Worm (Caenorhabditis elegans) whole organism, young adult: ENCODE measurements around the gene lpin-1.

Experiments used
- B0336.3 ChIP-seq: fragments of 200-800 bp; sonication (Bioruptor generic); IDR thresholded peaks from 2 replicates; pipeline ENCODE4 v1.3.6; 2022; ENCODE audit warnings: missing genetic modification characterization, missing compliant biosample characterization
- D2030.7 ChIP-seq: fragments of 200-800 bp; sonication (Bioruptor generic); IDR thresholded peaks from 2 replicates; pipeline ENCODE4 v1.3.6; 2022; ENCODE audit warnings: missing genetic modification reagents, missing genetic modification characterization, missing compliant biosample characterization
- F23B12.7 ChIP-seq: sonication (generic microtip); optimal IDR thresholded peaks from 2 replicates; lab custom pipeline; 2017; ENCODE audit warnings: missing genetic modification characterization, mild to moderate bottlenecking, missing compliant biosample characterization, antibody characterized with exemption, moderate library complexity; ENCODE audit not compliant: insufficient read depth
- F33H1.4 ChIP-seq: fragments of 200-800 bp; sonication (Bioruptor generic); IDR thresholded peaks from 2 replicates; pipeline ENCODE4 v1.3.6; 2022; ENCODE audit warnings: missing genetic modification reagents, missing genetic modification characterization, missing compliant biosample characterization
- F37B4.10 ChIP-seq: fragments of 200-800 bp; sonication (Bioruptor generic); IDR thresholded peaks from 2 replicates; pipeline ENCODE4 v1.3.6; 2022; ENCODE audit warnings: missing genetic modification characterization, missing compliant biosample characterization
- F49E8.2 ChIP-seq: sonication (generic microtip); optimal IDR thresholded peaks from 3 replicates; lab custom pipeline; 2017; ENCODE audit warnings: missing genetic modification characterization, mild to moderate bottlenecking, missing compliant biosample characterization, antibody characterized with exemption, moderate library complexity; ENCODE audit not compliant: insufficient read depth
- F57C9.4 ChIP-seq: sonication (generic microtip); optimal IDR thresholded peaks from 2 replicates; lab custom pipeline; 2017; ENCODE audit warnings: mild to moderate bottlenecking, missing genetic modification characterization, missing compliant biosample characterization
- T07F8.4 ChIP-seq: sonication (generic microtip); optimal IDR thresholded peaks from 2 replicates; lab custom pipeline; 2016; ENCODE audit warnings: mild to moderate bottlenecking, missing genetic modification characterization, moderate library complexity, missing compliant biosample characterization
- Y53F4B.3 ChIP-seq: fragments of 200-800 bp; sonication (Bioruptor generic); IDR thresholded peaks from 2 replicates; pipeline ENCODE4 v1.3.6; 2022; ENCODE audit warnings: missing genetic modification reagents, missing genetic modification characterization, missing compliant biosample characterization
- Y53G8AR.9 ChIP-seq: fragments of 200-800 bp; sonication (Bioruptor generic); conservative IDR thresholded peaks from 2 replicates; pipeline ENCODE4 v1.3.6; 2022; ENCODE audit warnings: missing genetic modification reagents, missing genetic modification characterization, missing compliant biosample characterization
- Y79H2A.3 ChIP-seq: fragments of 200-800 bp; sonication (Bioruptor generic); conservative IDR thresholded peaks from 2 replicates; pipeline ENCODE4 v1.3.6; 2022; ENCODE audit warnings: missing genetic modification reagents, missing genetic modification characterization, missing compliant biosample characterization
- akir-1 ChIP-seq: fragments of 200-800 bp; sonication (Bioruptor generic); optimal IDR thresholded peaks from 2 replicates; lab custom pipeline; 2018; ENCODE audit warnings: mild to moderate bottlenecking, missing genetic modification characterization, moderate library complexity, missing compliant biosample characterization
- attf-5 ChIP-seq: fragments of 200-800 bp; sonication (Bioruptor generic); optimal IDR thresholded peaks from 2 replicates; lab custom pipeline; 2018; ENCODE audit warnings: mild to moderate bottlenecking, missing genetic modification characterization, missing compliant biosample characterization
- attf-6 ChIP-seq: fragments of 200-800 bp; sonication (Bioruptor generic); IDR thresholded peaks from 2 replicates; pipeline ENCODE4 v1.3.6; 2022; ENCODE audit warnings: missing genetic modification reagents, missing genetic modification characterization, missing compliant biosample characterization
- bed-2 ChIP-seq: fragments of 200-800 bp; sonication (Bioruptor generic); IDR thresholded peaks from 2 replicates; pipeline ENCODE4 v1.3.6; 2022; ENCODE audit warnings: missing genetic modification reagents, missing genetic modification characterization, missing compliant biosample characterization
- ceh-27 ChIP-seq: fragments of 200-800 bp; sonication (Bioruptor generic); optimal IDR thresholded peaks from 2 replicates; lab custom pipeline; 2018; ENCODE audit warnings: mild to moderate bottlenecking, missing genetic modification characterization, moderate library complexity, missing compliant biosample characterization
- ceh-40 ChIP-seq: fragments of 200-800 bp; sonication (Bioruptor generic); IDR thresholded peaks from 2 replicates; pipeline ENCODE4 v1.3.6; 2022; ENCODE audit warnings: missing genetic modification characterization, missing compliant biosample characterization
- ceh-58 ChIP-seq: fragments of 200-800 bp; sonication (Bioruptor generic); IDR thresholded peaks from 2 replicates; pipeline ENCODE4 v1.3.6; 2022; ENCODE audit warnings: missing genetic modification characterization, missing compliant biosample characterization
- ceh-91 ChIP-seq: fragments of 200-800 bp; sonication (Bioruptor generic); IDR thresholded peaks from 2 replicates; pipeline ENCODE4 v1.3.6; 2022; ENCODE audit warnings: missing genetic modification reagents, missing genetic modification characterization, missing compliant biosample characterization
- egl-18 ChIP-seq: fragments of 200-800 bp; sonication (Bioruptor generic); IDR thresholded peaks from 2 replicates; pipeline ENCODE4 v1.3.6; 2022; ENCODE audit warnings: missing genetic modification reagents, missing genetic modification characterization, missing compliant biosample characterization
- ekl-4 ChIP-seq: fragments of 200-800 bp; sonication (Bioruptor generic); IDR thresholded peaks from 2 replicates; pipeline ENCODE4 v1.3.6; 2022; ENCODE audit warnings: missing genetic modification reagents, missing genetic modification characterization, missing compliant biosample characterization
- him-1 ChIP-seq: sonication (generic microtip); optimal IDR thresholded peaks from 2 replicates; lab custom pipeline; 2016; ENCODE audit warnings: missing genotype, missing genetic modification reagents, missing genetic modification characterization, missing compliant biosample characterization
- hmg-20 ChIP-seq: fragments of 200-800 bp; sonication (Bioruptor generic); IDR thresholded peaks from 2 replicates; pipeline ENCODE4 v1.3.6; 2022; ENCODE audit warnings: missing genetic modification reagents, missing genetic modification characterization, missing compliant biosample characterization
- hrde-1 ChIP-seq: sonication (generic microtip); optimal IDR thresholded peaks from 2 replicates; lab custom pipeline; 2016; ENCODE audit warnings: missing genetic modification characterization, mild to moderate bottlenecking, missing compliant biosample characterization, moderate library complexity, missing genotype, missing genetic modification reagents, borderline replicate concordance
- hsf-1 ChIP-seq: fragments of 200-800 bp; sonication (Bioruptor generic); IDR thresholded peaks from 2 replicates; pipeline ENCODE4 v1.3.6; 2022; ENCODE audit warnings: missing genetic modification reagents, missing genetic modification characterization, missing compliant biosample characterization
- lin-35 ChIP-seq, 3 experiments: fragments of 150-350 bp in 2 of 3; sonication (generic microtip) in 1 of 3; optimal IDR thresholded peaks; 2 replicates each; lab custom pipeline; 2014 to 2018; ENCODE audit warnings: missing biosample characterization in 3 of 3, missing genetic modification characterization in 3 of 3, missing genetic modification reagents in 3 of 3
- lin-54 ChIP-seq: fragments of 200-800 bp; sonication (Bioruptor generic); optimal IDR thresholded peaks from 2 replicates; lab custom pipeline; 2018; ENCODE audit warnings: mild to moderate bottlenecking, missing genetic modification characterization, missing compliant biosample characterization
- lir-1 ChIP-seq: fragments of 200-800 bp; sonication (Bioruptor generic); conservative IDR thresholded peaks from 2 replicates; pipeline ENCODE4 v1.3.6; 2022; ENCODE audit warnings: missing genetic modification reagents, missing genetic modification characterization, missing compliant biosample characterization
- mcd-1 ChIP-seq: fragments of 200-800 bp; sonication (Bioruptor generic); IDR thresholded peaks from 2 replicates; pipeline ENCODE4 v1.3.6; 2022; ENCODE audit warnings: missing genetic modification reagents, missing genetic modification characterization, missing compliant biosample characterization
- mel-28 ChIP-seq: sonication (generic microtip); optimal IDR thresholded peaks from 2 replicates; lab custom pipeline; 2016; ENCODE audit warnings: borderline replicate concordance, mild to moderate bottlenecking, missing genetic modification characterization, missing compliant biosample characterization
- mes-4 ChIP-seq: sonication (generic microtip); optimal IDR thresholded peaks from 2 replicates; lab custom pipeline; 2016; ENCODE audit warnings: missing genotype, missing genetic modification characterization, missing compliant biosample characterization
- nhr-179 ChIP-seq: sonication (generic microtip); optimal IDR thresholded peaks from 2 replicates; lab custom pipeline; 2016; ENCODE audit warnings: mild to moderate bottlenecking, missing genetic modification characterization, missing compliant biosample characterization
- pha-4 ChIP-seq: fragments of 150-350 bp; sonication (generic microtip); optimal IDR thresholded peaks from 2 replicates; lab custom pipeline; 2014; ENCODE audit warnings: missing biosample characterization, missing genetic modification reagents, missing genetic modification characterization
- repo-1 ChIP-seq: sonication (generic microtip); optimal IDR thresholded peaks from 2 replicates; lab custom pipeline; 2017; ENCODE audit warnings: mild to moderate bottlenecking, missing genetic modification characterization, missing compliant biosample characterization
- snpc-3.4 ChIP-seq: sonication (generic microtip); optimal IDR thresholded peaks from 2 replicates; lab custom pipeline; 2017; ENCODE audit warnings: missing genetic modification characterization, mild to moderate bottlenecking, missing compliant biosample characterization, antibody characterized with exemption, moderate library complexity, missing genotype, missing genetic modification reagents
- unc-130 ChIP-seq: sonication (generic microtip); optimal IDR thresholded peaks from 2 replicates; lab custom pipeline; 2016; ENCODE audit warnings: missing genetic modification reagents, missing genetic modification characterization, missing compliant biosample characterization
- xnd-1 ChIP-seq: sonication (generic microtip); optimal IDR thresholded peaks from 2 replicates; lab custom pipeline; 2016; ENCODE audit warnings: missing genotype, missing genetic modification reagents, missing genetic modification characterization, missing compliant biosample characterization
- zfh-2 ChIP-seq: fragments of 200-800 bp; sonication (Bioruptor generic); conservative IDR thresholded peaks from 2 replicates; pipeline ENCODE4 v1.3.6; 2022; ENCODE audit warnings: missing genetic modification reagents, missing genetic modification characterization, missing compliant biosample characterization
- zim-3 ChIP-seq: sonication (generic microtip); optimal IDR thresholded peaks from 2 replicates; lab custom pipeline; 2017; ENCODE audit warnings: mild to moderate bottlenecking, missing genetic modification characterization, moderate library complexity, missing compliant biosample characterization
- ztf-18 ChIP-seq: sonication (generic microtip); optimal IDR thresholded peaks from 2 replicates; lab custom pipeline; 2016; ENCODE audit warnings: missing genotype, mild to moderate bottlenecking, missing genetic modification characterization, missing compliant biosample characterization
- ztf-25 ChIP-seq: fragments of 200-800 bp; sonication (Bioruptor generic); IDR thresholded peaks from 2 replicates; pipeline ENCODE4 v1.3.6; 2022; ENCODE audit warnings: missing genetic modification reagents, missing genetic modification characterization, missing compliant biosample characterization

The lpin-1 gene

ce11 chrV:13687504-13687903 lies 33.6 kb upstream of the lpin-1 start:
- no peak for TF ChIP-seq akir-1
- TF ChIP-seq, all 124 proteins: peak for 0

DNA sequence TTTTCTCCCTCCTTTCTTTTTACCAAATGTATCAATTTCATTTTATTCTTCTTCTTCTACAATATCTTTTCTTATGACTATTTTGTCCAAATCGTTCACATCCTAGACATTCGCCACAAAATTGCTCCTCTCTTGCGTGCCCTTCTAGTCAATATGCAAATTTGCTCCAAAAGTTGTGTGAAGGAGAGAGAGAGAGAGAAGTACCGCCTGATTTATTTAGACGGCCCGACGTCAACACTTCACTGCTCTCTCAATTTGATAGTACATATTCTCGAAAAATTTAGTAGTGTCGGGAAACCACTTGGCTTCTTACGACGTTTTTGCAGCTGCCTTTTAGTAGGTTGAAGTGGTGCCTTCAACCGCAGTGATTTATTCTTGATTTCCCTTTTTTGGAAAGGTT lies 32.6 kb upstream of the lpin-1 start:
- TF ChIP-seq T07F8.4 (tag; lab: Kevin White, UChicago) (no peak), ceh-27 (GFP tag; lab: Kevin White, UChicago) (peak; percentile 32)

- TF ChIP-seq unc-130 (GFP tag; lab: Kevin White, UChicago) (no peak), F57C9.4 (tag; lab: Kevin White, UChicago) (no peak), bed-2 (GFP tag; lab: Robert Waterston, UW) (no peak), Y53F4B.3 (GFP tag; lab: Robert Waterston, UW) (no peak), ceh-40 (GFP tag; lab: Robert Waterston, UW) (no peak), hmg-20 (GFP tag; lab: Robert Waterston, UW) (no peak), zfh-2 (GFP tag; lab: Robert Waterston, UW) (no peak), mes-4 (tag; lab: Kevin White, UChicago) (no peak), F37B4.10 (no peak), xnd-1 (tag; lab: Kevin White, UChicago) (no peak), attf-5 (no peak), akir-1 (no peak), Y53G8AR.9 (GFP tag; lab: Robert Waterston, UW) (no peak), lir-1 (GFP tag; lab: Robert Waterston, UW) (no peak), D2030.7 (no peak), F23B12.7 (tag; lab: Kevin White, UChicago) (no peak), snpc-3.4 (tag; lab: Kevin White, UChicago) (no peak), lin-35 (GFP tag; optimal IDR thresholded peaks at IDR 0.05; lab: Kevin White, UChicago) (no peak)
Observed at ce11 chrV:13681445-13681844, 27.5 kb upstream of the lpin-1 start.

DNA sequence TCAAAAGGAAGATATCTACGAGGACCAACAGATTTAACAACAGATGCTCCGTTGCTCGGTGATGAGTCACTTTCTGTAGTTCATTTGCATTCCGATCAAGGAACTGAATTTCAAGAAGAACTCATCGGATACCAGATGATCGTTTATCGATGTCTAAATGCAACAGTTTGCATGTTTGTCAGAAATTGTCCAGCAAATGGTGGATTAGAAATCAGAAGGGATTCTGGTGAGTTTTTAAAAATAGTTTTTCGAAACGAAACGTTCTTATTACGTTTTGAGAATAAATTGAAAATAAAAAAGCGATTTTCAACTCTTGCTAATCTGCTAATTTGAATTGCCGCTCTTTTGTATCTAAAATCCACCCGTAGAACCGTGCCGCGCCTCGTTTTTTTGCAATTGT lies 25.9 kb upstream of the lpin-1 start:
- no peak for TF ChIP-seq B0336.3 (GFP tag; lab: Robert Waterston, UW)

DNA sequence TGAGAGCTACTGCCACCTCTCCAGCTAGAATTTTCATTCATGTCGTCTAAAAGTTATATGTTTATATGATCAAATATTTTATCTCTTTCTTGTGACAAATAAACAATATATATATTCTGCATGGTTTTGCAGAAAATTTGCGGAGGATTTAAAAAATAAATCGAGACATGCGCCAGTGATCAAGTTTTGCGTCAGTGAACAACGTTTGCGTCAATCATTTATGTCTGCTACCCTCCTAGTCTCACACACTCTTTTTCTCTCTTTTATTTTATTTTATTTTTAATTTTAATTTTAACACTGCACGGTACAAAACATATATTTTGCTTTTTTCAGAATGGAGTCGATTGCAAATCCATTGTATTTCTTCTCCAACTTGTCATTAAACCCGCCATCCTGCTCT lies 24.6 kb upstream of the lpin-1 start, which contains the start of the genes tag-65 and ccz-1:
TSS of gene tag-65 (minus strand) at position 46 of the 400 bp plus-strand sequence.
TSS of gene ccz-1 (plus strand) at position 334 of the 400 bp plus-strand sequence.
- TF ChIP-seq Y79H2A.3 (GFP tag; lab: Robert Waterston, UW): no peak
- peak; percentile 5 for TF ChIP-seq him-1 (tag; lab: Kevin White, UChicago)
- peak; percentile 97 for TF ChIP-seq ztf-18 (tag; lab: Kevin White, UChicago)
- peak; percentile 19 for TF ChIP-seq repo-1 (tag; lab: Kevin White, UChicago)
- no peak for TF ChIP-seq ztf-25 (GFP tag; lab: Robert Waterston, UW)
- no peak for TF ChIP-seq Y53F4B.3 (GFP tag; lab: Robert Waterston, UW)
- no peak for TF ChIP-seq mel-28
- 0 out of 2 replicates have a peak, but pooled peaks have one; percentile 20 for TF ChIP-seq ceh-91 (GFP tag; lab: Robert Waterston, UW)
- no peak for TF ChIP-seq nhr-179
- TF ChIP-seq hsf-1 (GFP tag; lab: Robert Waterston, UW): peak; percentile 81
- TF ChIP-seq mcd-1: peak; percentile 88
- TF ChIP-seq akir-1: no peak
- TF ChIP-seq ceh-58 (GFP tag; lab: Robert Waterston, UW): no peak
- peak; percentile 84 for TF ChIP-seq ekl-4 (GFP tag; lab: Robert Waterston, UW)
- TF ChIP-seq F37B4.10: no peak
- peak; percentile 13 for TF ChIP-seq pha-4
- peak in 1 of 3 experiments; percentile 89 for TF ChIP-seq lin-35 (GFP tag; optimal IDR thresholded peaks at IDR 0.05; lab: Kevin White, UChicago)
- peak; percentile 87 for TF ChIP-seq B0336.3 (GFP tag; lab: Robert Waterston, UW)
- TF ChIP-seq hrde-1: no peak
- no peak for TF ChIP-seq zim-3
- TF ChIP-seq F49E8.2 (tag; lab: Kevin White, UChicago): peak; percentile 32
- peak; percentile 70 for TF ChIP-seq F33H1.4 (GFP tag; lab: Robert Waterston, UW)
- peak; percentile 89 for TF ChIP-seq lin-54 (GFP tag; lab: Kevin White, UChicago)
- TF ChIP-seq ceh-27 (GFP tag; lab: Kevin White, UChicago): peak; percentile 35
- 0 out of 2 replicates have a peak, but pooled peaks have one; percentile 55 for TF ChIP-seq hmg-20 (GFP tag; lab: Robert Waterston, UW)
- TF ChIP-seq egl-18 (GFP tag; lab: Robert Waterston, UW): no peak
- peak; percentile 59 for TF ChIP-seq attf-6 (GFP tag; lab: Robert Waterston, UW)
